Worm (Caenorhabditis elegans) whole organism, L4 larva: Measurements from ENCODE around the gene cku-80.

Experiments used
- R02D3.7 ChIP-seq: fragments of 150-350 bp; sonication (generic microtip); optimal IDR thresholded peaks from 3 replicates; lab custom pipeline; 2014; ENCODE audit warnings: missing biosample characterization, missing genetic modification characterization
- ama-1 ChIP-seq: fragments of 150-350 bp; optimal IDR thresholded peaks from 2 replicates; lab custom pipeline; 2014; ENCODE audit warnings: inconsistent platforms, mixed read lengths
- ceh-28 ChIP-seq: fragments of 150-350 bp; optimal IDR thresholded peaks from 2 replicates; lab custom pipeline; 2014; ENCODE audit warnings: missing biosample characterization, missing genetic modification reagents, missing genetic modification characterization
- jun-1 ChIP-seq: fragments of 150-350 bp; optimal IDR thresholded peaks from 2 replicates; lab custom pipeline; 2014; ENCODE audit warnings: missing biosample characterization, missing genetic modification reagents, missing genetic modification characterization
- nhr-11 ChIP-seq: fragments of 150-350 bp; optimal IDR thresholded peaks from 2 replicates; lab custom pipeline; 2014; ENCODE audit warnings: missing biosample characterization, missing genetic modification characterization
- nhr-237 ChIP-seq: sonication (generic microtip); optimal IDR thresholded peaks from 2 replicates; lab custom pipeline; 2017; ENCODE audit warnings: missing biosample characterization, missing genetic modification characterization
- nhr-25 ChIP-seq: sonication (generic microtip); optimal IDR thresholded peaks from 2 replicates; lab custom pipeline; 2017; ENCODE audit warnings: missing genetic modification characterization, mild to moderate bottlenecking, missing compliant biosample characterization, antibody characterized with exemption, moderate library complexity, borderline replicate concordance; ENCODE audit not compliant: insufficient read depth
- nhr-6 ChIP-seq: fragments of 150-350 bp; optimal IDR thresholded peaks from 2 replicates; lab custom pipeline; 2014; ENCODE audit warnings: missing biosample characterization, missing genetic modification characterization
- pqm-1 ChIP-seq: sonication (generic microtip); optimal IDR thresholded peaks from 2 replicates; lab custom pipeline; 2017; ENCODE audit warnings: missing biosample characterization, missing genetic modification characterization

ce11 chrIII:4452749-4453148 is 33.1 kb downstream of the cku-80 start:
- TF ChIP-seq ama-1 (lab: Kevin White, UChicago) (no peak), R02D3.7 (tag; lab: Kevin White, UChicago) (no peak), jun-1 (tag; lab: Kevin White, UChicago) (no peak), ceh-28 (tag; lab: Kevin White, UChicago) (no peak), nhr-237 (tag; lab: Kevin White, UChicago) (no peak), pqm-1 (tag; lab: Kevin White, UChicago) (no peak), nhr-11 (no peak), nhr-6 (tag; lab: Kevin White, UChicago) (no peak), nhr-25 (no peak)
